Worm (Caenorhabditis elegans): ENCODE measurements around the gene C26B9.6.

Gene C26B9.6

ce11 chrX:5355253-5355652 is 20.0 kb upstream of the C26B9.6 start:
- no peak for TF ChIP-seq unc-39 (tag; optimal IDR thresholded peaks at IDR 0.05)
- no peak for TF ChIP-seq M03D4.4 (tag; optimal IDR thresholded peaks at IDR 0.05)
- no peak for TF ChIP-seq lin-13 (tag; optimal IDR thresholded peaks at IDR 0.05)
- no peak for TF ChIP-seq flh-1 (GFP tag; optimal IDR thresholded peaks at IDR 0.05)
- TF ChIP-seq ceh-39 (tag; optimal IDR thresholded peaks at IDR 0.05) = no peak
- no peak for TF ChIP-seq unc-120 (tag; optimal IDR thresholded peaks at IDR 0.05; ENCODE audit: poor library complexity, severe bottlenecking)
- TF ChIP-seq pha-4 (tag; optimal IDR thresholded peaks at IDR 0.05) = no peak
- TF ChIP-seq ztf-11 (tag; optimal IDR thresholded peaks at IDR 0.05) = no peak
- no peak for TF ChIP-seq cnd-1 (tag; optimal IDR thresholded peaks at IDR 0.05)
- TF ChIP-seq unc-62 (GFP tag; optimal IDR thresholded peaks at IDR 0.05) = no peak
- no peak for TF ChIP-seq nhr-28 (tag; optimal IDR thresholded peaks at IDR 0.05)
- no peak for TF ChIP-seq mep-1 (tag; optimal IDR thresholded peaks at IDR 0.05)
- TF ChIP-seq ceh-43 (GFP tag; optimal IDR thresholded peaks at IDR 0.05) = no peak
- TF ChIP-seq mab-5 (tag; optimal IDR thresholded peaks at IDR 0.05) = no peak
- no peak for TF ChIP-seq nhr-2 (tag; optimal IDR thresholded peaks at IDR 0.05)
- no peak for TF ChIP-seq lsy-2 (tag; optimal IDR thresholded peaks at IDR 0.05)
- no peak for TF ChIP-seq blmp-1 (tag; optimal IDR thresholded peaks at IDR 0.05)

- peak; percentile 75 for TF ChIP-seq mls-2 (tag; optimal IDR thresholded peaks at IDR 0.05)
- TF ChIP-seq nhr-28 (tag; optimal IDR thresholded peaks at IDR 0.05) = no peak
- peak; percentile 18 for TF ChIP-seq drap-1 (GFP tag; optimal IDR thresholded peaks at IDR 0.05)
- TF ChIP-seq lin-32 (GFP tag; optimal IDR thresholded peaks at IDR 0.05) = peak; percentile 33
- peak; percentile 42 for TF ChIP-seq sem-2 (GFP tag; optimal IDR thresholded peaks at IDR 0.05)
- peak; percentile 68 for TF ChIP-seq M03D4.4 (tag; optimal IDR thresholded peaks at IDR 0.05)
- TF ChIP-seq hlh-1 (tag; optimal IDR thresholded peaks at IDR 0.05) = no peak
- peak; percentile 57 for TF ChIP-seq cnd-1 (tag; optimal IDR thresholded peaks at IDR 0.05)
- TF ChIP-seq ham-2 (GFP tag; optimal IDR thresholded peaks at IDR 0.05) = peak; percentile 44
- TF ChIP-seq nhr-76 (tag; optimal IDR thresholded peaks at IDR 0.05) = no peak
- TF ChIP-seq zip-8 (tag; optimal IDR thresholded peaks at IDR 0.05) = no peak
- TF ChIP-seq sptf-1 (tag; optimal IDR thresholded peaks at IDR 0.05) = peak; percentile 74
These were observed 19.0 kb upstream of the C26B9.6 start, which contains the start of gene pfn-2 for ce11 chrX:5354022-5354876. pfn-2 (minus strand) TSS chrX:5354072.

- no peak for TF ChIP-seq ztf-11 (tag; optimal IDR thresholded peaks at IDR 0.05)
- TF ChIP-seq nhr-12 (tag; optimal IDR thresholded peaks at IDR 0.05) = no peak
- TF ChIP-seq nhr-76 (tag; optimal IDR thresholded peaks at IDR 0.05) = no peak
- TF ChIP-seq snpc-4 (tag; optimal IDR thresholded peaks at IDR 0.05) = no peak
- TF ChIP-seq blmp-1 (tag; optimal IDR thresholded peaks at IDR 0.05) = no peak
- TF ChIP-seq nhr-237 (tag; optimal IDR thresholded peaks at IDR 0.05) = no peak
- no peak for TF ChIP-seq ces-1 (GFP tag; optimal IDR thresholded peaks at IDR 0.05)
- no peak for TF ChIP-seq lsy-2 (tag; optimal IDR thresholded peaks at IDR 0.05)
- no peak for TF ChIP-seq ham-2 (GFP tag; optimal IDR thresholded peaks at IDR 0.05)
- no peak for TF ChIP-seq mep-1 (tag; optimal IDR thresholded peaks at IDR 0.05)
- TF ChIP-seq elt-3 (tag; optimal IDR thresholded peaks at IDR 0.05) = no peak
These were observed 13.4 kb upstream of the C26B9.6 start, which contains the start of gene syx-3 for ce11 chrX:5348529-5349148. syx-3 (plus strand) TSS chrX:5349098.

ce11 chrX:5347856-5348255 is 12.6 kb upstream of the C26B9.6 start:
- no peak for TF ChIP-seq drap-1 (GFP tag; optimal IDR thresholded peaks at IDR 0.05)
- TF ChIP-seq nhr-28 (tag; optimal IDR thresholded peaks at IDR 0.05) = no peak
- no peak for TF ChIP-seq ham-2 (GFP tag; optimal IDR thresholded peaks at IDR 0.05)
- TF ChIP-seq elt-1 (tag; optimal IDR thresholded peaks at IDR 0.05; ENCODE audit: borderline replicate concordance, insufficient read depth) = no peak
- no peak for TF ChIP-seq ces-1 (GFP tag; optimal IDR thresholded peaks at IDR 0.05)
- TF ChIP-seq tbx-8 (GFP tag; optimal IDR thresholded peaks at IDR 0.05) = no peak
- no peak for TF ChIP-seq flh-1 (GFP tag; optimal IDR thresholded peaks at IDR 0.05)
- TF ChIP-seq nhr-76 (tag; optimal IDR thresholded peaks at IDR 0.05) = no peak
- TF ChIP-seq sem-2 (GFP tag; optimal IDR thresholded peaks at IDR 0.05) = no peak
- no peak for TF ChIP-seq blmp-1 (tag; optimal IDR thresholded peaks at IDR 0.05)
- no peak for TF ChIP-seq cnd-1 (tag; optimal IDR thresholded peaks at IDR 0.05)
- TF ChIP-seq unc-39 (tag; optimal IDR thresholded peaks at IDR 0.05) = no peak
- no peak for TF ChIP-seq ztf-11 (tag; optimal IDR thresholded peaks at IDR 0.05)
- TF ChIP-seq elt-3 (tag; optimal IDR thresholded peaks at IDR 0.05) = no peak
- TF ChIP-seq lin-13 (tag; optimal IDR thresholded peaks at IDR 0.05) = no peak
